Worm (Caenorhabditis elegans): ENCODE measurements around the gene sorb-1.
A peak's percentile ranks its signal among the peaks of the same experiment; 100 is the strongest.

sorb-1 gene

DNA sequence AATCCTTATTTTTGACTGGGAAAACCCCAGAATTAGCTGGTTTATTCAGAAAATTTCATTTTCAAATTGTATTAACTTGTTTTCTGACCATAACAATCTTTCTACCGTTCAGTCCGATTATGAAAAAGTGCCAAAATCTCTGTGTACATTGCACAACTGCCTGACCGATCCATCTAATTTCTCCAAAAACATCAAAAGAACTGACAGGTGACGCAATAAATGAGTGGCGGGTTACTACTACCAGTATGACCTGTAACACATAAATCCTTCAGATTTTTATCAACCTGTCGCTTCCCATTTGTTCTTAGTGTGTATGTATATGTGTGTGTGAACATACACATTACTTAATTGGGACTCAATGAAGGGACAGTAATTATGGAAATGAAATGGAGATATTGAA is 33.4 kb upstream of the sorb-1 start:
- peak in 1 of 2 experiments; percentile 95 for TF ChIP-seq unc-62 (GFP tag; optimal IDR thresholded peaks at IDR 0.05 in 1 of 2)
- TF ChIP-seq unc-62 (tag; optimal IDR thresholded peaks at IDR 0.05), result no peak
- TF ChIP-seq duxl-1 (tag; optimal IDR thresholded peaks at IDR 0.05; ENCODE audit: poor library complexity), result no peak

DNA sequence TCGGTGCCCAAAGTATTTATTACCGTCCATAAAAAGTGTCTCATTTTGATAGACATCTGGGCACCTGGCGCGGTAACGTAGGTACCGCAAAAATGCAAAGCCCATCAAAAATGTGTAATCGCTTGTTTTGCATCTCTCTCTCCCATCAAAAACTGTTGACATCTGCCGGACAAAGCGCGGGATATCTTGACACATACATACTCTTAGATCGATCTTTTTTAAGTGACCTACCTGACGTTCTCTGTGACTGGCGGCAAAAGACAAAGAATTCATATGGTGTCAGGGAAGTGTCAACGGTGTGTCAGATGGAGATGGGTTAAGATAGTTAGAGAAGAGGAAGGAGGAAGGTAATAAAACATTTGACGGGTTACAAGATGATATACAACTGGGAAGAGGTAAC is 31.2 kb upstream of the sorb-1 start:
- TF ChIP-seq unc-62 (GFP tag; optimal IDR thresholded peaks at IDR 0.05 in 1 of 2), result peak in 1 of 2 experiments; percentile 88
- TF ChIP-seq unc-62 (tag; optimal IDR thresholded peaks at IDR 0.05), result no peak
- TF ChIP-seq F44E2.7 (GFP tag; IDR thresholded peaks at IDR 0.05), result no peak

DNA sequence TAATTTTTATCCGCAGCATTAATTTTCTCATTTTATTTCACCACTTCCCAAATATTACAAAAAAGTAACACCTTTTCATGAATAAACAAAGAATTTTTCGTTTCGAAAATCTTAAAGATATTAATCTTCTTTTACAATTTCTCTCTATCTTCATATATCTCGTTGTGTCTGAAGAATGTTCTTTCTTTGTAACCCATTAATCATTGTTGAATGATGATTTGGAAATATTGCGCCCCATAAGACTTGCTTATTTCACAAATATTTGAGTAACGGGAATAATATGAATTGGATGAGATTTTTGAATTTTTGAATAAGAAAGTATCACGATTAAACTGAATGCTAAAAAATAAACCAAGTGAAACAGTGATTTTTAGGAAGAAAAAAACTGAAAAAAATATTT is 29.1 kb upstream of the sorb-1 start:
- TF ChIP-seq Y5F2A.4 (GFP tag; optimal IDR thresholded peaks at IDR 0.05) (no peak), pqm-1 (tag; optimal IDR thresholded peaks at IDR 0.05) (no peak), Y48G9A.11 (GFP tag; IDR thresholded peaks at IDR 0.05) (no peak), sdz-12 (GFP tag; optimal IDR thresholded peaks at IDR 0.05) (no peak), egl-43 (GFP tag; IDR thresholded peaks at IDR 0.05) (no peak), ceh-44 (GFP tag; IDR thresholded peaks at IDR 0.05) (no peak), aha-1 (tag) (peak; percentile 31), nhr-42 (GFP tag; IDR thresholded peaks at IDR 0.05) (no peak)

- peak; percentile 41 for TF ChIP-seq hlh-30 (tag; optimal IDR thresholded peaks at IDR 0.05; ENCODE audit: insufficient read depth)
- TF ChIP-seq mdl-1 (tag; optimal IDR thresholded peaks at IDR 0.05), result peak in 1 of 2 experiments; percentile 15
- TF ChIP-seq nhr-48 (tag; optimal IDR thresholded peaks at IDR 0.05), result peak; percentile 89
- TF ChIP-seq nhr-102 (tag; optimal IDR thresholded peaks at IDR 0.05), result peak; percentile 85
- peak; percentile 39 for TF ChIP-seq T20F7.1 (GFP tag; optimal IDR thresholded peaks at IDR 0.05)
- peak; percentile 12 for TF ChIP-seq mep-1 (tag; optimal IDR thresholded peaks at IDR 0.05)
- TF ChIP-seq daf-16 (GFP tag; optimal IDR thresholded peaks at IDR 0.05), result peak in 1 of 2 experiments; percentile 73
- TF ChIP-seq daf-16 (tag; optimal IDR thresholded peaks at IDR 0.05), result peak; percentile 85
- TF ChIP-seq unc-62 (GFP tag; optimal IDR thresholded peaks at IDR 0.05 in 1 of 2), result peak; percentile 15 to 76
- TF ChIP-seq unc-62 (tag; optimal IDR thresholded peaks at IDR 0.05), result no peak
- peak; percentile 92 for TF ChIP-seq pqm-1 (tag; optimal IDR thresholded peaks at IDR 0.05)
- TF ChIP-seq nhr-77 (tag; optimal IDR thresholded peaks at IDR 0.05), result peak; percentile 63
- TF ChIP-seq nhr-28 (tag; optimal IDR thresholded peaks at IDR 0.05), result peak; percentile 82
- peak; percentile 94 for TF ChIP-seq dve-1 (tag; optimal IDR thresholded peaks at IDR 0.05; ENCODE audit: insufficient read depth)
- no peak for TF ChIP-seq saeg-2 (GFP tag; IDR thresholded peaks at IDR 0.05)
- TF ChIP-seq php-3 (GFP tag; IDR thresholded peaks at IDR 0.05), result peak; percentile 99
- TF ChIP-seq zfp-3 (GFP tag; conservative IDR thresholded peaks at IDR 0.05), result no peak
- peak; percentile 60; the same call in 1 of the 2 replicates for TF ChIP-seq ceh-20 (GFP tag; IDR thresholded peaks at IDR 0.05)
- TF ChIP-seq lin-1 (GFP tag; IDR thresholded peaks at IDR 0.05), result no peak; the same call in 1 of the 2 replicates
- no peak for TF ChIP-seq lir-3 (tag; optimal IDR thresholded peaks at IDR 0.05)
- TF ChIP-seq dmd-6 (GFP tag; IDR thresholded peaks at IDR 0.05), result peak; percentile 98
- peak; percentile 93; the same call in 1 of the 2 replicates for TF ChIP-seq tra-1 (GFP tag; IDR thresholded peaks at IDR 0.05)
These were observed 24.9 kb upstream of the sorb-1 start for ce11 chrIV:13725201-13725600.

DNA sequence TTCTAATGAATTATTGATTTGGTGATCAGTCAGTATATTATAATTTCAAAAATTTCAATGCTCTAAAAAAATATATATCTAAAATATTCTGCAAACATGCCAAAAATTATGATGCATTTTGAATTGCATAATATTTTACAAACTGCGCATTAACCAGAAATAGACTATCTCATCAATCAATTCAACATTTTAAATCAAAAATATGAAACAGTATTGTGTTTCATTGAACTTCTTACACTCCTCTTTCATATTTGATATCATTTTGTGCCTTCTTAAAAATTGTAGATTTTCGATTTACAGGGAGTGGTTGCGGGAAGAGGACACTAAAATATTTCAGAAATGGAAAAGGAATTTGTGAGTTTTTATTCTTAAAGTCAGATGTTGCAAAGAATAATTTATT is 23.5 kb upstream of the sorb-1 start, which contains the start of gene ent-4:
Gene ent-4 (plus strand): TSS at position 301 of the 400 bp plus-strand sequence.
- peak in 1 of 2 experiments; percentile 17 for TF ChIP-seq unc-62 (GFP tag; optimal IDR thresholded peaks at IDR 0.05 in 1 of 2)
- no peak for TF ChIP-seq unc-62 (tag; optimal IDR thresholded peaks at IDR 0.05)
- TF ChIP-seq F26F4.8 (GFP tag; conservative IDR thresholded peaks at IDR 0.05), result no peak

DNA sequence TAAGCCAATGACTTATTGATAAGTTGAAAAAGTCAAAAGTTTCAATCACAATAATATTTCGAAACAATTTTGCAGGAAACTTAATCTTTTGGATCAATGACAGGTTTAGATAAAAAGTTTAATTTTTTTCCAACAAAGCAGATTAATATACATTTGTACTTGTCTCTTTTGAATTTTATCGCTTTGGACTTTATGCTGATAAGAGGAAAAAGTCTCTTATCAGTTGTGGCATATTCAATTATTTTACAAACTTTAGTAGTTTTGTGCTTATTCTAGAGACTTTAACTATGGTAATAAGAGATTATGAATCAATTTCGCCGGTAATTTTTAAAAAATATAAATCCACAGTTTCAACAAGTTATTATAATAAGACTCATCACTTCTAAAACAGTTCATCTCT is 22.3 kb upstream of the sorb-1 start:
- TF ChIP-seq nhr-48 (tag; optimal IDR thresholded peaks at IDR 0.05) (peak; percentile 11), ztf-7 (tag; optimal IDR thresholded peaks at IDR 0.05) (peak; percentile 23), set-16 (GFP tag; IDR thresholded peaks at IDR 0.05) (no peak), R02D3.7 (tag; optimal IDR thresholded peaks at IDR 0.05) (no peak), arid-1 (GFP tag; conservative IDR thresholded peaks at IDR 0.05) (no peak), nhr-237 (tag; optimal IDR thresholded peaks at IDR 0.05) (no peak), pha-4 (GFP tag; IDR thresholded peaks at IDR 0.05) (no peak), pha-4 (tag; optimal IDR thresholded peaks at IDR 0.05) (no peak), pqm-1 (tag; optimal IDR thresholded peaks at IDR 0.05) (peak; percentile 78), nhr-28 (tag; optimal IDR thresholded peaks at IDR 0.05) (peak; percentile 42), dmd-6 (GFP tag; IDR thresholded peaks at IDR 0.05) (peak; percentile 58; the same call in 1 of the 2 replicates), daf-16 (GFP tag; optimal IDR thresholded peaks at IDR 0.05) (no peak), daf-16 (tag; optimal IDR thresholded peaks at IDR 0.05) (peak; percentile 42), dve-1 (tag; optimal IDR thresholded peaks at IDR 0.05; ENCODE audit: insufficient read depth) (peak; percentile 84)

All from whole organism, L4 larva.